Worm (Caenorhabditis elegans) whole organism, L1 larva: ENCODE measurements around the gene slo-2.

Source experiments
- aly-2 ChIP-seq: fragments of 150-350 bp; optimal IDR thresholded peaks from 2 replicates; lab custom pipeline; 2014; ENCODE audit warnings: missing biosample characterization, missing genetic modification characterization
- blmp-1 ChIP-seq: fragments of 150-350 bp; optimal IDR thresholded peaks from 2 replicates; lab custom pipeline; 2014; ENCODE audit warnings: missing biosample characterization, missing genetic modification characterization
- ceh-82 ChIP-seq, 3 experiments: fragments of 150-350 bp in 1 of 3; sonication (generic microtip) in 2 of 3; optimal IDR thresholded peaks; 2 replicates each; lab custom pipeline; 2014 to 2017; ENCODE audit warnings: missing biosample characterization in 3 of 3, missing genetic modification characterization in 3 of 3
- fkh-10 ChIP-seq: sonication (generic microtip); optimal IDR thresholded peaks from 2 replicates; lab custom pipeline; 2017; ENCODE audit warnings: missing biosample characterization, missing genetic modification reagents, missing genetic modification characterization
- lin-15B ChIP-seq: fragments of 150-350 bp; sonication (generic microtip); optimal IDR thresholded peaks from 3 replicates; lab custom pipeline; 2014; ENCODE audit warnings: missing biosample characterization, missing genetic modification characterization
- mep-1 ChIP-seq: fragments of 150-350 bp; optimal IDR thresholded peaks from 2 replicates; lab custom pipeline; 2014; ENCODE audit warnings: missing biosample characterization, missing genetic modification characterization
- nhr-76 ChIP-seq: sonication (generic microtip); optimal IDR thresholded peaks from 2 replicates; lab custom pipeline; 2017; ENCODE audit warnings: missing biosample characterization, missing genetic modification characterization
- tbx-2 ChIP-seq: sonication (generic microtip); optimal IDR thresholded peaks from 2 replicates; lab custom pipeline; 2016; ENCODE audit warnings: missing genetic modification characterization, missing compliant biosample characterization
- unc-62 ChIP-seq: fragments of 150-350 bp; optimal IDR thresholded peaks from 2 replicates; lab custom pipeline; 2014; ENCODE audit warnings: missing biosample characterization, missing genetic modification reagents, missing genetic modification characterization
- unc-86 ChIP-seq: sonication (generic microtip); optimal IDR thresholded peaks from 2 replicates; lab custom pipeline; 2016; ENCODE audit warnings: missing genetic modification characterization, missing compliant biosample characterization

DNA sequence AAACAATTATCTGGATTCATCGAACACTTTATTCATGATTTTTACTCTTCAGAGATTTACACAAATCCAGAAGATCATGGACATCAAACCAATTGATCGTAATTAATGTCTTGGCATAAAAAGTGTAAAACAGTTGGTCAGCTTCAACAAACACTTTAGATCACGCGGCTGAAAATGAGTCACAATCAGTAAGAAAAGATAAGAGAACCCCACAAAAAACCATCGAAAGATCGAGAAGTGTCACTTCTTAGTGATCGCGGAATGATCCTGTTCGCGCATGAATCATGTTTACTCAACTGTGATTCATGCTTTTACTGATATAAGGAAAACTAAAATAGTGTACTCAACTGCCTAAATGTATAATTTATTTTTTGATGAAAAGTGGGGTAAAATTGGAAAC is 3.7 kb upstream of the slo-2 start:
- TF ChIP-seq aly-2 = no peak
- no peak for TF ChIP-seq tbx-2
- TF ChIP-seq mep-1 (tag; lab: Kevin White, UChicago) = no peak
- no peak for TF ChIP-seq unc-86 (tag; lab: Kevin White, UChicago)
- no peak for TF ChIP-seq lin-15B (tag; lab: Kevin White, UChicago)
- no peak for TF ChIP-seq blmp-1
- TF ChIP-seq unc-62 = no peak
- TF ChIP-seq nhr-76 (tag; lab: Kevin White, UChicago) = no peak
- TF ChIP-seq fkh-10 (GFP tag; lab: Kevin White, UChicago) = no peak
- no peak for TF ChIP-seq ceh-82 (tag; optimal IDR thresholded peaks at IDR 0.05; lab: Kevin White, UChicago)
